Worm (Caenorhabditis elegans): ENCODE data around the gene R02E12.4.

- no peak for TF ChIP-seq C34B4.2 (tag; optimal IDR thresholded peaks at IDR 0.05)
- no peak for TF ChIP-seq lin-15B (tag; optimal IDR thresholded peaks at IDR 0.05)
- no peak for TF ChIP-seq ama-1 (optimal IDR thresholded peaks at IDR 0.05)
- TF ChIP-seq zag-1 (tag; optimal IDR thresholded peaks at IDR 0.05), result no peak
- TF ChIP-seq unc-130 (tag; optimal IDR thresholded peaks at IDR 0.05), result no peak
- TF ChIP-seq snpc-4 (tag; optimal IDR thresholded peaks at IDR 0.05), result no peak
- no peak for TF ChIP-seq lin-35 (GFP tag; optimal IDR thresholded peaks at IDR 0.05)
- TF ChIP-seq egl-27 (tag; optimal IDR thresholded peaks at IDR 0.05), result no peak
- no peak for TF ChIP-seq unc-62 (GFP tag; optimal IDR thresholded peaks at IDR 0.05)
- no peak for TF ChIP-seq mef-2 (tag; optimal IDR thresholded peaks at IDR 0.05)
- no peak for TF ChIP-seq ztf-11 (tag; optimal IDR thresholded peaks at IDR 0.05)
Observed at ce11 chrX:3973534-3973933, 31.6 kb upstream of the R02E12.4 start, which contains the start of gene C16B8.4.

Data from whole organism, L1 larva.